Fruit fly (Drosophila melanogaster): Measurements from ENCODE around the gene Scsalpha1.

- no peak for TF ChIP-seq dpn (GFP tag; optimal IDR thresholded peaks at IDR 0.05)
- no peak for TF ChIP-seq sens-2 (GFP tag; IDR thresholded peaks at IDR 0.05)
- TF ChIP-seq CG8478 (optimal IDR thresholded peaks at IDR 0.05): no peak
- no peak for TF ChIP-seq Ets97D (GFP tag; optimal IDR thresholded peaks at IDR 0.05)
- no peak for TF ChIP-seq Asciz (GFP tag; optimal IDR thresholded peaks at IDR 0.05)
- TF ChIP-seq D19B (GFP tag; optimal IDR thresholded peaks at IDR 0.05): no peak
- TF ChIP-seq CG4328 (GFP tag; optimal IDR thresholded peaks at IDR 0.05): no peak
- no peak for TF ChIP-seq CoRest (tag; optimal IDR thresholded peaks at IDR 0.05)
- TF ChIP-seq CG4730 (GFP tag; IDR thresholded peaks at IDR 0.05): no peak
- TF ChIP-seq bsh (GFP tag; optimal IDR thresholded peaks at IDR 0.05): no peak
Measured at dm6 chr3L:3847810-3848326, 33.9 kb downstream of the Scsalpha1 start.

All from whole organism, embryonic.